Fruit fly (Drosophila melanogaster): ENCODE data around the gene CG17224.

DNA sequence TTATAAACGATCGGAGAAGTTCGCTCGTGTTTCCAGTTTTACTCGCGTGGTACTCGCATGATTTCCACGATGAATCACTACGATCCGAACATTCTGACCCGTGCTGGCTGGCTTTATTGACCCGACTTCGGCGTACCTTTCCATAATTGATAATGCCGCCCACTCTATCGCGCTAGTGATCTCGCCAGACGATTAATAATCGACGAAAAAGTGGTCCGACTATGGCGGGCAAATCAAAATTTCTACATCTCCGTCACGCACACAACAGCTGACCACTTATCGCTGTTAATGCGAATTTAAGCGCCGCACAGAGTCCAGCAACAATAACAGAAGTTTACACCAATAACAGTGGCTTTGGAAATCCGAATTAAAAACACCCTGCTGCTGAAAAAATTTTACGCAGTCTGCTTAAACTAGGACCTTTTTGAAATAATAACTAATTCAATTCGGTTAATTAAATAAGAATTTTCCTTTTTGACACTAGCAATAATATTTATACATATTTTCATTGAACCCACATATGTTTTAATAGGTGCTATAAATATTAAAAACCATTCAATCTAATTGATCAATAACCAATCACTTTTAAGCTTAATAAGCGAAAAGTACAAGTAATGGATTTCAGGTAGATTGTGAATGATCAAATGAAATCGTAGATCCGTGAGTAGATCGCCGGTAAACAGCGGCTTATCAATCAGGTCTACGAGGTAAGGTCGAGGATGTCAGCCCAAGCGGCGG lies 37.8 kb upstream of the CG17224 start:
- TF ChIP-seq gl (tag; optimal IDR thresholded peaks at IDR 0.05) (no peak), CG8159 (tag; optimal IDR thresholded peaks at IDR 0.05) (peak; percentile 54)
